Fruit fly (Drosophila melanogaster) whole organism, embryonic: Measurements from ENCODE around the gene br.

Source experiments
- CG14667 ChIP-seq: fragments of 200-800 bp; sonication (Bioruptor generic); IDR thresholded peaks from 2 replicates; pipeline ENCODE4 v1.3.6; 2022; ENCODE audit warnings: missing biosample characterization, missing genetic modification characterization
- CG15011 ChIP-seq: fragments of 200-800 bp; sonication (Bioruptor generic); optimal IDR thresholded peaks from 3 replicates; lab custom pipeline; 2018; ENCODE audit warnings: missing biosample characterization, mild to moderate bottlenecking, missing genetic modification characterization
- MESR4 ChIP-seq: fragments of 200-800 bp; sonication (Bioruptor generic); optimal IDR thresholded peaks from 2 replicates; lab custom pipeline; 2018; ENCODE audit warnings: missing biosample characterization, mild to moderate bottlenecking, missing genetic modification characterization, moderate library complexity
- Sin3A ChIP-seq: fragments of >200 bp; optimal IDR thresholded peaks from 2 replicates; lab custom pipeline; 2018
- gfzf ChIP-seq: fragments of 200-800 bp; sonication (Bioruptor generic); optimal IDR thresholded peaks from 2 replicates; lab custom pipeline; 2016; ENCODE audit warnings: missing biosample characterization, mild to moderate bottlenecking, missing genetic modification characterization, moderate library complexity
- lbe ChIP-seq: fragments of 200-800 bp; sonication (Bioruptor generic); optimal IDR thresholded peaks from 2 replicates; lab custom pipeline; 2016; ENCODE audit warnings: missing biosample characterization, mild to moderate bottlenecking, missing genetic modification characterization
- pnt ChIP-seq: fragments of 200-800 bp; sonication (Bioruptor generic); optimal IDR thresholded peaks from 3 replicates; lab custom pipeline; 2016; ENCODE audit warnings: missing biosample characterization, missing genetic modification characterization
- tup ChIP-seq: fragments of 200-800 bp; sonication (Bioruptor generic); optimal IDR thresholded peaks from 2 replicates; lab custom pipeline; 2016; ENCODE audit warnings: missing biosample characterization, mild to moderate bottlenecking, missing genetic modification characterization, moderate library complexity

dm6 chrX:1538638-1539037, 36.3 kb upstream of the br start:
- TF ChIP-seq lbe (GFP tag; lab: Kevin White, UChicago) (no peak), tup (GFP tag; lab: Kevin White, UChicago) (no peak), CG15011 (GFP tag; lab: Kevin White, UChicago) (no peak), gfzf (GFP tag; lab: Kevin White, UChicago) (no peak), pnt (GFP tag; lab: Kevin White, UChicago) (no peak), CG14667 (GFP tag; lab: Robert Waterston, UW) (no peak), MESR4 (no peak), Sin3A (lab: Kevin White, UChicago) (no peak)
